Fruit fly (Drosophila melanogaster) whole organism, embryonic: ENCODE results near the gene CG13113.

Experiments used
- Atf3 ChIP-seq: fragments of 200-800 bp; sonication (Bioruptor generic); optimal IDR thresholded peaks from 3 replicates; lab custom pipeline; 2016; ENCODE audit warnings: missing biosample characterization, missing genetic modification characterization
- Atf6 ChIP-seq: fragments of 200-800 bp; sonication (Bioruptor generic); IDR thresholded peaks from 2 replicates; pipeline ENCODE4 v1.3.6; 2022; ENCODE audit warnings: missing biosample characterization, missing genetic modification characterization
- CG10321 ChIP-seq: fragments of 200-800 bp; sonication (Bioruptor generic); IDR thresholded peaks from 2 replicates; pipeline ENCODE4 v1.3.6; 2022; ENCODE audit warnings: missing biosample characterization, missing genetic modification characterization
- CG11247 ChIP-seq: fragments of 200-800 bp; sonication (Bioruptor generic); IDR thresholded peaks from 2 replicates; pipeline ENCODE4 v1.3.6; 2022; ENCODE audit warnings: missing biosample characterization, missing genetic modification characterization
- CG1233 ChIP-seq: fragments of 200-800 bp; sonication (Bioruptor generic); optimal IDR thresholded peaks from 4 replicates; lab custom pipeline; 2018; ENCODE audit warnings: missing biosample characterization, mild to moderate bottlenecking, missing genetic modification characterization
- CG12659 ChIP-seq: fragments of 200-800 bp; sonication (Bioruptor generic); optimal IDR thresholded peaks from 3 replicates; lab custom pipeline; 2017; ENCODE audit warnings: mild to moderate bottlenecking, missing biosample characterization, missing genetic modification reagents, missing genetic modification characterization
- CG13775 ChIP-seq: fragments of 200-800 bp; sonication (Bioruptor generic); optimal IDR thresholded peaks from 3 replicates; lab custom pipeline; 2017; ENCODE audit warnings: missing biosample characterization, mild to moderate bottlenecking, missing genetic modification characterization
- CG1602 ChIP-seq: fragments of 200-800 bp; sonication (Bioruptor generic); optimal IDR thresholded peaks from 3 replicates; lab custom pipeline; 2016; ENCODE audit warnings: missing biosample characterization, missing genetic modification characterization
- CG17802 ChIP-seq: fragments of 200-800 bp; sonication (Bioruptor generic); optimal IDR thresholded peaks from 2 replicates; lab custom pipeline; 2018; ENCODE audit warnings: missing biosample characterization, mild to moderate bottlenecking, missing genetic modification characterization, moderate library complexity
- CG2202 ChIP-seq: fragments of 200-800 bp; sonication (Bioruptor generic); optimal IDR thresholded peaks from 2 replicates; lab custom pipeline; 2018; ENCODE audit warnings: missing biosample characterization, mild to moderate bottlenecking, missing genetic modification characterization
- CG31365 ChIP-seq: fragments of 200-800 bp; sonication (Bioruptor generic); optimal IDR thresholded peaks from 2 replicates; lab custom pipeline; 2018; ENCODE audit warnings: missing biosample characterization, mild to moderate bottlenecking, missing genetic modification characterization
- CG4282 ChIP-seq: fragments of 200-800 bp; sonication (Bioruptor generic); optimal IDR thresholded peaks from 2 replicates; lab custom pipeline; 2016; ENCODE audit warnings: missing biosample characterization, missing genetic modification characterization
- CG7271 ChIP-seq: fragments of 200-800 bp; sonication (Bioruptor generic); optimal IDR thresholded peaks from 2 replicates; lab custom pipeline; 2018; ENCODE audit warnings: missing biosample characterization, mild to moderate bottlenecking, missing genetic modification characterization, moderate library complexity
- CG7745 ChIP-seq: fragments of 200-800 bp; sonication (Bioruptor generic); optimal IDR thresholded peaks from 2 replicates; lab custom pipeline; 2018; ENCODE audit warnings: missing biosample characterization, mild to moderate bottlenecking, missing genetic modification characterization, moderate library complexity
- CG7839 ChIP-seq: fragments of 200-800 bp; sonication (Bioruptor generic); optimal IDR thresholded peaks from 3 replicates; lab custom pipeline; 2018; ENCODE audit warnings: missing biosample characterization, mild to moderate bottlenecking, missing genetic modification characterization, moderate library complexity
- CG8290 ChIP-seq, 3 experiments: fragments of 200-800 bp; sonication (Bioruptor generic); optimal IDR thresholded peaks; 2 replicates each; lab custom pipeline; 2016 to 2019; ENCODE audit warnings: missing biosample characterization in 3 of 3, missing genetic modification characterization in 3 of 3, mild to moderate bottlenecking in 2 of 3, moderate library complexity in 1 of 3
- CG8765 ChIP-seq: fragments of 200-800 bp; sonication (Bioruptor generic); IDR thresholded peaks from 2 replicates; pipeline ENCODE4 v1.3.6; 2022; ENCODE audit warnings: missing biosample characterization, missing genetic modification characterization
- CrebB ChIP-seq: fragments of 200-800 bp; sonication (Bioruptor generic); optimal IDR thresholded peaks from 3 replicates; lab custom pipeline; 2018; ENCODE audit warnings: missing biosample characterization, mild to moderate bottlenecking, missing genetic modification characterization
- Dbx ChIP-seq: fragments of 200-800 bp; sonication (Bioruptor generic); IDR thresholded peaks from 3 replicates; pipeline ENCODE4 v1.3.6; 2022; ENCODE audit warnings: missing biosample characterization, missing genetic modification characterization
- Deaf1 ChIP-seq: fragments of 200-800 bp; optimal IDR thresholded peaks from 3 replicates; lab custom pipeline; 2019; ENCODE audit warnings: missing biosample characterization, mild to moderate bottlenecking, missing genetic modification characterization, moderate library complexity
- Dek ChIP-seq: fragments of 200-800 bp; sonication (Bioruptor generic); optimal IDR thresholded peaks from 3 replicates; lab custom pipeline; 2019; ENCODE audit warnings: missing biosample characterization, mild to moderate bottlenecking, missing genetic modification characterization, moderate library complexity
- Dll ChIP-seq: fragments of 200-800 bp; sonication (Bioruptor generic); IDR thresholded peaks from 4 replicates; pipeline ENCODE4 v1.3.6; 2022; ENCODE audit warnings: missing biosample characterization, missing genetic modification characterization; ENCODE audit not compliant: partially characterized antibody
- H15 ChIP-seq: fragments of 200-800 bp; sonication (Bioruptor generic); IDR thresholded peaks from 3 replicates; pipeline ENCODE4 v1.3.6; 2022; ENCODE audit warnings: missing biosample characterization, missing genetic modification characterization
- Lhr ChIP-seq: fragments of 200-800 bp; sonication (Bioruptor generic); optimal IDR thresholded peaks from 3 replicates; lab custom pipeline; 2017; ENCODE audit warnings: mild to moderate bottlenecking, missing biosample characterization, missing genetic modification reagents, missing genetic modification characterization
- MBD-R2 ChIP-seq: fragments of 200-800 bp; sonication (Bioruptor generic); IDR thresholded peaks from 2 replicates; pipeline ENCODE4 v1.3.6; 2022; ENCODE audit warnings: missing biosample characterization, missing genetic modification characterization
- Meics ChIP-seq: fragments of 200-800 bp; sonication (Bioruptor generic); optimal IDR thresholded peaks from 2 replicates; lab custom pipeline; 2017; ENCODE audit warnings: missing biosample characterization, mild to moderate bottlenecking, missing genetic modification characterization
- NFAT ChIP-seq: fragments of 200-800 bp; sonication (Bioruptor generic); IDR thresholded peaks from 2 replicates; pipeline ENCODE4 v1.3.6; 2022; ENCODE audit warnings: missing biosample characterization, missing genetic modification characterization
- Optix ChIP-seq: fragments of 200-800 bp; sonication (Bioruptor generic); IDR thresholded peaks from 3 replicates; pipeline ENCODE4 v1.3.6; 2022; ENCODE audit warnings: missing biosample characterization, missing genetic modification characterization
- Side ChIP-seq: fragments of 200-800 bp; sonication (Bioruptor generic); optimal IDR thresholded peaks from 2 replicates; lab custom pipeline; 2016; ENCODE audit warnings: missing biosample characterization, missing genetic modification characterization
- Sox100B ChIP-seq: fragments of 200-800 bp; sonication (Bioruptor generic); optimal IDR thresholded peaks from 3 replicates; lab custom pipeline; 2018; ENCODE audit warnings: missing biosample characterization, mild to moderate bottlenecking, missing genetic modification characterization
- Spps ChIP-seq: fragments of 200-800 bp; sonication (Bioruptor generic); optimal IDR thresholded peaks from 2 replicates; lab custom pipeline; 2018; ENCODE audit warnings: missing biosample characterization, mild to moderate bottlenecking, missing genetic modification characterization
- Ssrp ChIP-seq: fragments of 200-800 bp; sonication (Bioruptor generic); optimal IDR thresholded peaks from 2 replicates; lab custom pipeline; 2018; ENCODE audit warnings: missing biosample characterization, mild to moderate bottlenecking, missing genetic modification characterization, moderate library complexity
- Taf1 ChIP-seq: fragments of 200-800 bp; sonication (Bioruptor generic); IDR thresholded peaks from 2 replicates; pipeline ENCODE4 v1.3.6; 2022; ENCODE audit warnings: missing biosample characterization, missing genetic modification characterization
- abd-A ChIP-seq: fragments of 200-800 bp; sonication (Bioruptor generic); optimal IDR thresholded peaks from 3 replicates; lab custom pipeline; 2019; ENCODE audit warnings: missing biosample characterization, mild to moderate bottlenecking, missing genetic modification characterization, moderate library complexity
- ash1 ChIP-seq: fragments of 200-800 bp; sonication (Bioruptor generic); optimal IDR thresholded peaks from 2 replicates; lab custom pipeline; 2018; ENCODE audit warnings: missing biosample characterization, mild to moderate bottlenecking, missing genetic modification characterization
- bab2 ChIP-seq: fragments of 200-800 bp; sonication (Bioruptor generic); optimal IDR thresholded peaks from 2 replicates; lab custom pipeline; 2016; ENCODE audit warnings: missing biosample characterization, missing genetic modification characterization
- bowl ChIP-seq: fragments of 200-800 bp; sonication (Bioruptor generic); IDR thresholded peaks from 2 replicates; pipeline ENCODE4 v1.3.6; 2022; ENCODE audit warnings: missing biosample characterization, missing genetic modification characterization
- chm ChIP-seq: fragments of 200-800 bp; sonication (Bioruptor generic); IDR thresholded peaks from 2 replicates; pipeline ENCODE4 v1.3.6; 2022; ENCODE audit warnings: missing biosample characterization, missing genetic modification characterization
- ci ChIP-seq: fragments of 200-800 bp; sonication (Bioruptor generic); IDR thresholded peaks from 3 replicates; pipeline ENCODE4 v1.3.6; 2022; ENCODE audit warnings: missing biosample characterization, missing genetic modification characterization
- insv ChIP-seq, 2 experiments: fragments of 200-800 bp; sonication (Bioruptor generic); optimal IDR thresholded peaks; 3 replicates each; lab custom pipeline; 2016 to 2018; ENCODE audit warnings: missing biosample characterization in 2 of 2, missing genetic modification characterization in 2 of 2
- kah ChIP-seq: fragments of 200-800 bp; sonication (Bioruptor generic); optimal IDR thresholded peaks from 2 replicates; lab custom pipeline; 2018; ENCODE audit warnings: missing biosample characterization, mild to moderate bottlenecking, missing genetic modification characterization
- klu ChIP-seq: fragments of 200-800 bp; sonication (Bioruptor generic); IDR thresholded peaks from 2 replicates; pipeline ENCODE4 v1.3.6; 2022; ENCODE audit warnings: missing biosample characterization, missing genetic modification characterization
- pfk ChIP-seq: fragments of 200-800 bp; sonication (Bioruptor generic); optimal IDR thresholded peaks from 2 replicates; lab custom pipeline; 2018; ENCODE audit warnings: missing biosample characterization, mild to moderate bottlenecking, missing genetic modification characterization, moderate library complexity
- slp2 ChIP-seq: fragments of 200-800 bp; sonication (Bioruptor generic); optimal IDR thresholded peaks from 2 replicates; lab custom pipeline; 2016; ENCODE audit warnings: missing biosample characterization, missing genetic modification characterization
- tin ChIP-seq: fragments of 200-800 bp; sonication (Bioruptor generic); optimal IDR thresholded peaks from 3 replicates; lab custom pipeline; 2016; ENCODE audit warnings: missing biosample characterization, missing genetic modification characterization
- tio ChIP-seq: fragments of 200-800 bp; sonication (Bioruptor generic); optimal IDR thresholded peaks from 2 replicates; lab custom pipeline; 2017; ENCODE audit warnings: missing biosample characterization, missing genetic modification characterization, inconsistent platforms
- vnd ChIP-seq: fragments of 200-800 bp; sonication (Bioruptor generic); IDR thresholded peaks from 3 replicates; pipeline ENCODE4 v1.3.6; 2022; ENCODE audit warnings: missing biosample characterization, missing genetic modification characterization; ENCODE audit not compliant: partially characterized antibody
- zen ChIP-seq: fragments of 200-800 bp; sonication (Bioruptor generic); optimal IDR thresholded peaks from 3 replicates; lab custom pipeline; 2018; ENCODE audit warnings: missing biosample characterization, mild to moderate bottlenecking, missing genetic modification characterization, moderate library complexity

CG13113 gene

DNA sequence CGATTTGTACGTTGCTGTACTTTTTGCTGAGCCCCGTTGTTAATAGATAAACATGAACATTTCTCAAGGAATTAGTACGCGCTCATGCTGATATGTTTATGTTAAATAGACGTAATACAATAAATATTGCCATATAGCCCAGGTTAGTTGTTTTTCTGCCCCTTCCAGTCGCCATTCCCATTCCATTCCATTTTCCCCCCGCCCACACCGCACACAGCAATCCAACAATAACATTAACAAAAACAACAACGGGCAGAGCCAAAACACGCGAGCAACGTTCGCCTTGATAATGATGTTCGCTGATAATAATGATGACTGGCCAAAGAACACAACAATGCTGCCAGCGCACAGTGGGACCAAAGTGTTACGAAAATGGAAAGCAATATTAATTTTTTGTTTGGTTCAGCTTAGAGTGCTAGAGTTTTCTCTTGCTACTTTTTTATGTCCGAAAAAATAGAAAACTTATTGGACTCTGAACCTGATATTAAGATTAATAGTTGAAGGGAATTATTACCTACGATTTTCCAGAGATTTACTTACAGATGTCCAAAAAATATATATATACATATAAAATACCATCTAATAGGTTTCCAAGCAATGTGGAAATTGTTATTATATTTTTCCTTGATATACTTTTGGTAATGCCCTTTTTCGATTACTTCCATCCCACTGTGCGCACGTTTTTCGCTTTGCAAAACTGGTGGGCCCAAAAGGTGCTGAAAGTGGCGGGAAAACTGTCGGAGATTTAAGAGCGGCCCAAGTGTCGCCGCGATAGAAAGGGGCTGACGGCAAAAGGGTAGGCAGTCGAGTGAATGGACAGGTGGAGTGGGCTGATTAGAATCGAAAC lies 25.8 kb downstream of the CG13113 start (continued):
- peak; percentile 87 for TF ChIP-seq CG2202 (tag; lab: Kevin White, UChicago)
- peak; percentile 92 for TF ChIP-seq CG8290 (GFP tag; optimal IDR thresholded peaks at IDR 0.05; lab: Kevin White, UChicago)
- TF ChIP-seq CG8290 (tag; optimal IDR thresholded peaks at IDR 0.05; lab: Kevin White, UChicago): peak; percentile 59 to 76
- no peak for TF ChIP-seq Optix (GFP tag; lab: Robert Waterston, UW)
- peak; percentile 69 for TF ChIP-seq NFAT (GFP tag; lab: Robert Waterston, UW)
- peak; percentile 94 for TF ChIP-seq tin (GFP tag; lab: Kevin White, UChicago)
- TF ChIP-seq CG1233: peak; percentile 97
- peak; percentile 82 for TF ChIP-seq Taf1 (GFP tag; lab: Robert Waterston, UW)
- peak; percentile 93 for TF ChIP-seq CG4282 (GFP tag; lab: Kevin White, UChicago)
- peak; percentile 67 for TF ChIP-seq Lhr (GFP tag; lab: Kevin White, UChicago)
- peak; percentile 98 for TF ChIP-seq CG12659 (GFP tag; lab: Kevin White, UChicago)
- TF ChIP-seq Dek (tag; lab: Kevin White, UChicago): peak; percentile 94
- peak; percentile 87 for TF ChIP-seq Deaf1 (tag; lab: Kevin White, UChicago)
- TF ChIP-seq Ssrp (tag; lab: Kevin White, UChicago): peak; percentile 96
- TF ChIP-seq slp2: peak; percentile 80
- peak; percentile 92 for TF ChIP-seq Spps (tag; lab: Kevin White, UChicago)
- peak; percentile 62 for TF ChIP-seq CG17802 (tag; lab: Kevin White, UChicago)
- peak; percentile 63 for TF ChIP-seq chm (GFP tag; lab: Robert Waterston, UW)
- TF ChIP-seq Dbx (GFP tag; lab: Robert Waterston, UW): peak; percentile 92
- peak; percentile 82 for TF ChIP-seq CG11247 (GFP tag; lab: Robert Waterston, UW)
- no peak; the same call in 1 of the 2 replicates for TF ChIP-seq CG10321 (GFP tag; lab: Robert Waterston, UW)
- TF ChIP-seq pfk: no peak
- peak; percentile 69 for TF ChIP-seq bab2 (GFP tag; lab: Kevin White, UChicago)
- TF ChIP-seq CG13775: peak; percentile 98
- TF ChIP-seq tio (GFP tag; lab: Kevin White, UChicago): peak; percentile 97
- TF ChIP-seq Side: peak; percentile 79
- TF ChIP-seq vnd (GFP tag; lab: Robert Waterston, UW): peak; percentile 37; the same call in 1 of the 3 replicates
- TF ChIP-seq klu (GFP tag; lab: Robert Waterston, UW): peak; percentile 86
- TF ChIP-seq Sox100B (GFP tag; lab: Kevin White, UChicago): peak; percentile 98
- peak; percentile 67 for TF ChIP-seq MBD-R2 (GFP tag; lab: Robert Waterston, UW)
- 0 out of 4 replicates have a peak, but pooled peaks have one; percentile 45 for TF ChIP-seq Dll (GFP tag; lab: Robert Waterston, UW)
- peak; percentile 68 for TF ChIP-seq CG31365 (tag; lab: Kevin White, UChicago)
- peak; percentile 90 for TF ChIP-seq kah (GFP tag; lab: Kevin White, UChicago)
- peak; percentile 98 for TF ChIP-seq CG7839 (tag; lab: Kevin White, UChicago)
- TF ChIP-seq bowl (GFP tag; lab: Robert Waterston, UW): peak; percentile 56; the same call in 1 of the 2 replicates
- peak; percentile 56 for TF ChIP-seq CG7271 (tag; lab: Kevin White, UChicago)
- TF ChIP-seq ash1: no peak
- no peak for TF ChIP-seq CG7745
- peak; percentile 81 for TF ChIP-seq ci (GFP tag; lab: Robert Waterston, UW)
- TF ChIP-seq Atf3 (GFP tag; lab: Kevin White, UChicago): peak; percentile 1
- TF ChIP-seq CrebB (tag; lab: Kevin White, UChicago): peak; percentile 83
- TF ChIP-seq CG1602: peak; percentile 91
- TF ChIP-seq CG8765 (GFP tag; lab: Robert Waterston, UW): peak; percentile 76
- TF ChIP-seq Meics (GFP tag; lab: Kevin White, UChicago): peak; percentile 98
- TF ChIP-seq insv (GFP tag; optimal IDR thresholded peaks at IDR 0.05; lab: Kevin White, UChicago): peak in 1 of 2 experiments; percentile 74
- TF ChIP-seq H15: peak; percentile 82
- peak; percentile 95 for TF ChIP-seq Atf6 (GFP tag; lab: Robert Waterston, UW)
- peak; percentile 96 for TF ChIP-seq zen
- peak; percentile 71 for TF ChIP-seq abd-A (tag; lab: Kevin White, UChicago)
